Fruit fly (Drosophila melanogaster) whole organism, adult: ENCODE data around the gene CG9951.

Source experiments
- CG11617 ChIP-seq: fragments of 200-800 bp; sonication (Bioruptor generic); optimal IDR thresholded peaks from 2 replicates; lab custom pipeline; 2017; ENCODE audit warnings: mild to moderate bottlenecking, missing biosample characterization, missing genetic modification reagents, missing genetic modification characterization
- CG12768 ChIP-seq: fragments of 200-800 bp; sonication (Bioruptor generic); optimal IDR thresholded peaks from 2 replicates; lab custom pipeline; 2017; ENCODE audit warnings: missing biosample characterization, missing genetic modification characterization, mild to moderate bottlenecking, moderate library complexity, missing genetic modification reagents
- CG14711 ChIP-seq: fragments of 200-800 bp; sonication (Bioruptor generic); optimal IDR thresholded peaks from 2 replicates; lab custom pipeline; 2018; ENCODE audit warnings: missing biosample characterization, mild to moderate bottlenecking, missing genetic modification characterization, moderate library complexity
- CG1620 ChIP-seq: fragments of 200-800 bp; sonication (Bioruptor generic); optimal IDR thresholded peaks from 2 replicates; lab custom pipeline; 2016; ENCODE audit warnings: missing biosample characterization, missing genetic modification characterization
- CG33017 ChIP-seq: fragments of 200-800 bp; sonication (Bioruptor generic); optimal IDR thresholded peaks from 2 replicates; lab custom pipeline; 2018; ENCODE audit warnings: missing biosample characterization, mild to moderate bottlenecking, missing genetic modification characterization, moderate library complexity
- CG7045 ChIP-seq: fragments of 200-800 bp; sonication (Bioruptor generic); optimal IDR thresholded peaks from 2 replicates; lab custom pipeline; 2017; ENCODE audit warnings: missing biosample characterization, mild to moderate bottlenecking, missing genetic modification characterization
- CG7101 ChIP-seq: fragments of 200-800 bp; sonication (Bioruptor generic); optimal IDR thresholded peaks from 2 replicates; lab custom pipeline; 2018; ENCODE audit warnings: missing biosample characterization, mild to moderate bottlenecking, missing genetic modification characterization, moderate library complexity
- Crg-1 ChIP-seq: fragments of 200-800 bp; sonication (Bioruptor generic); optimal IDR thresholded peaks from 2 replicates; lab custom pipeline; 2016; ENCODE audit warnings: missing biosample characterization, missing genetic modification characterization
- Hr96 ChIP-seq: fragments of 200-800 bp; sonication (Bioruptor generic); optimal IDR thresholded peaks from 2 replicates; lab custom pipeline; 2016; ENCODE audit warnings: missing biosample characterization, missing genetic modification characterization
- Mnt ChIP-seq: fragments of 200-800 bp; sonication (Bioruptor generic); optimal IDR thresholded peaks from 2 replicates; lab custom pipeline; 2016; ENCODE audit warnings: missing biosample characterization, mild to moderate bottlenecking, missing genetic modification characterization
- bab1 ChIP-seq: fragments of 200-800 bp; sonication (Bioruptor generic); optimal IDR thresholded peaks from 3 replicates; lab custom pipeline; 2019; ENCODE audit warnings: missing biosample characterization, mild to moderate bottlenecking, missing genetic modification characterization, moderate library complexity
- cic ChIP-seq: fragments of 200-800 bp; sonication (Bioruptor generic); optimal IDR thresholded peaks from 2 replicates; lab custom pipeline; 2017; ENCODE audit warnings: missing biosample characterization, mild to moderate bottlenecking, missing genetic modification characterization, moderate library complexity
- cnc ChIP-seq, 2 experiments: fragments of >200 bp; optimal IDR thresholded peaks; 2 replicates each; lab custom pipeline; 2017
- kay ChIP-seq: fragments of 200-800 bp; sonication (Bioruptor generic); peaks from one replicate; lab custom pipeline; 2016; ENCODE audit warnings: missing biosample characterization, missing genetic modification characterization, borderline replicate concordance
- ovo ChIP-seq: fragments of 200-800 bp; sonication (Bioruptor generic); optimal IDR thresholded peaks from 2 replicates; lab custom pipeline; 2016; ENCODE audit warnings: missing biosample characterization, missing genetic modification characterization
- pad ChIP-seq: fragments of 200-800 bp; sonication (Bioruptor generic); optimal IDR thresholded peaks from 3 replicates; lab custom pipeline; 2017; ENCODE audit warnings: missing biosample characterization, missing genetic modification characterization, mild to moderate bottlenecking, moderate library complexity, missing genetic modification reagents
- tj ChIP-seq: fragments of 200-800 bp; sonication (Bioruptor generic); optimal IDR thresholded peaks from 3 replicates; lab custom pipeline; 2017; ENCODE audit warnings: missing biosample characterization, mild to moderate bottlenecking, missing genetic modification characterization, moderate library complexity
- toe ChIP-seq: fragments of 200-800 bp; sonication (Bioruptor generic); optimal IDR thresholded peaks from 2 replicates; lab custom pipeline; 2016; ENCODE audit warnings: missing biosample characterization, missing genetic modification characterization

CG9951 gene

DNA sequence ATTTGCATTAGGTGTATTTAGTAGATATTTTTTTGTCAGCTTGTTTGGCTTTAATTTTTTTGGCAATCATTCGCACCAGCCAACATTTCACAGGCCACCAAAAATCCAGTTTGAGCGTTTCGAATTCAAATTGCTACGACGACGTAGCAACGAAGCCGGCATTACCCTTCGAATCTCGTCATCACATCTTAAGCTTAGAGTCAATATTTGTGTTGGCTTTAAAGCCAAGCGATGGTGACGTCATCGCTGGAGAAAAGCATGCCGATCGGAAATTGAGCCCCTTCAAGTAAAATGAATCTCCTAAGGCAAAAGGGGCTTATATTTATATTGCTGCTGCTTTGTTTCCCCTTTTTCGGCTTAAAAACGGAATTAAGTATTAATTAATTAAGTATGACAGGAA, 8.7 kb downstream of the CG9951 start:
- TF ChIP-seq tj (GFP tag; lab: Kevin White, UChicago) (no peak), pad (GFP tag; lab: Kevin White, UChicago) (no peak), CG7101 (tag; lab: Kevin White, UChicago) (no peak), CG11617 (no peak), CG7045 (GFP tag; lab: Kevin White, UChicago) (no peak), Crg-1 (no peak), bab1 (GFP tag; lab: Kevin White, UChicago) (no peak)

DNA sequence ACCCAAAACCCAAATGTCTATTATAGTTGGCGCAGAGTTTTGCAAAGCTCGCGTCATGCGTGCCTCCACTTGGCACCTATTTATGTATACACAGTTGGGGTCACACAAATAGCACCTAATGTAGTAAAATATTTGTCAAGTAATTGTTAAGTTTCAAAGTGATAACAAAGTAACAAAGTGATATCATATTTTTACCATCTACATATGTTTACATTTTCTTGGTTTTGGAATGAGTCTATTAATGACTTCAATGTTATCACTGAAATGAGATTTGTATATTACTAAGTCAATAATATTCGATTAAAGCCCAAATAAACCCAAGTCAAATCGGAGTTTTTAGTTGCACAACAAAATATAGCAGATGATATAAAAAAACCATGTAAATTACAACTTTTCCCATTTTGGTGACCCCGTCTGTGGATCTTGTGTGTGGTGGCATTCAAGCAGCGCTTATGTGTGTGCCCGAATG, 9.6 kb downstream of the CG9951 start:
- TF ChIP-seq pad (GFP tag; lab: Kevin White, UChicago) (no peak), cic (no peak), toe (GFP tag; lab: Kevin White, UChicago) (no peak), Crg-1 (no peak), kay (GFP tag; lab: Kevin White, UChicago) (no peak), ovo (GFP tag; lab: Kevin White, UChicago) (no peak), bab1 (GFP tag; lab: Kevin White, UChicago) (no peak), Hr96 (GFP tag; lab: Kevin White, UChicago) (no peak), CG7045 (GFP tag; lab: Kevin White, UChicago) (no peak), tj (GFP tag; lab: Kevin White, UChicago) (no peak), CG1620 (GFP tag; lab: Kevin White, UChicago) (no peak), CG33017 (no peak), CG12768 (GFP tag; lab: Kevin White, UChicago) (no peak), CG11617 (no peak), Mnt (GFP tag; lab: Kevin White, UChicago) (no peak)

DNA sequence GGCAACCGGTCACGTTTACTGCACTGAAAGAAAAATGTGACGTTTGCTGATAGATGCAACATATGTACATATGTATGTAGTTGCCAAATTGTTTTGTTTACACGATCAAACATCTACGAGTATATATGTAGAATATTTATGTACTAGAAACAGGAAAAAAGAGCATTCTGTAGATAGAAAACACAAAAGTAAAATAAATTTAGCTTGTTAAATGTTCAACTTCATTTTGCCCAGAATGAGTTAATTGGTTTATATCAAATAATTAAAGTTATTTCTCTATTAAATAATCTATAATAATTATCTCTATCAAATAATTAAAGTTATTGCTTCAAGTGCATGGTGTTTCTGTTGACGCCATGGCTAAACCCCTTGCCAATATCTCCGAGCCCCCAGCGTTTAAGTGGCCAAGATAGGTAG, 10.2 kb downstream of the CG9951 start:
- no peak for TF ChIP-seq cic

DNA sequence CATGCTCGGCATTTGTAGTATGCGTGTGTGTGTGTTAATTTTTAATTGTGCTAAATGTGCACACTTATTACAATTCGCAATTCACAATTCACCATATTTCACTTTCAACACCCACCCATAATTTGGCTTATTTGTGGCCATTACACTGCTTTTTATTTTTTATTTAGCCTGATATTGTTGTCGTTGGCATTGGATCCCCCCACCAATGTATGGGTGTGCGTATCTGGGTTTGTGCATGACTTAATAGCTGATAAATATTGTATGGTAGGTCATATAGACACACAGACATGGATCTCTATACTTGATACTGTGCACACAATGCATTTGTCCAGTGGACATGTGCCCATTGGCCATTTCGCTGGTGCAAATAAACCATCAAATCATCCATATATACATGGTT, 10.7 kb downstream of the CG9951 start:
- TF ChIP-seq kay (GFP tag; lab: Kevin White, UChicago) (peak; percentile 81), CG14711 (no peak)

DNA sequence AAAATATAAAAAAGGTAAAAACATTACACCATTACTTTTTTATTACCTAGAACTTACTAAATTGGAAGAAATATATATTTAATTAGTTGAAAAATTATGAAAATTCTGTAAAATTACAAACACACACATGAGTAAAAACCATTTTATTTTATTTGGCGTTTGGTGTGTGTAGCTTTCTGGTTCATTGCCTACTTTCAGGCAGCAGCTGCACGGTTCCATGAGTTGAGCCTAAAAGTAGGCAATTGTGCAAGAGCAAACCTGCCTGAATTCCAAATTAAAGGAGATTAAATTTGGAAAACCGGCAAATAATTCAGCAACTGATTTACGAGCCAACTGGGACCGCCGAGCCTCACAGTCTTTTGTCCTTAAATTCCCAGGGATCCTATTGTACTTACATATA, 12.5 kb downstream of the CG9951 start:
- TF ChIP-seq cnc (optimal IDR thresholded peaks at IDR 0.05; lab: Kevin White, UChicago) (no peak), CG7101 (tag; lab: Kevin White, UChicago) (no peak), CG7045 (GFP tag; lab: Kevin White, UChicago) (no peak), pad (GFP tag; lab: Kevin White, UChicago) (no peak)

DNA sequence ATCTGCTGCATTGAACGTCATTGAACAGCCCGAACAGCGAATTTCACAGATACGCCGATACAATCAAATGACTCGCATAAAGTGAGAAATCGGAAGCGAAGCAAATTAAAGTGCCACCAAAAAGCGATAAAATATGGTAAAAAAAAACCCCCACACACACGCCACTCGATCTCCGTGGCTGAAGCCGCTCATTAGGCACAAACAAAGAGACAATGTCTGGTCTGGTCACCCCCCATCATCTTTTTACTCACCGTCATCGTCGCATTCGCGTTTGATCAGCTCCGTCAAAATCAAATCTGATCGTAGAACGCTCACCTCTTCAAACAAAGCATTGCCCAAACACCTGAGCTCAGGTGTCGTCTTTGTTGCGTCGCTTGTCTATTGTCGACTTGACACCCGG, 13.0 kb downstream of the CG9951 start:
- no peak for TF ChIP-seq CG14711
- TF ChIP-seq CG7101 (tag; lab: Kevin White, UChicago), result no peak
- TF ChIP-seq cnc (optimal IDR thresholded peaks at IDR 0.05; lab: Kevin White, UChicago), result no peak
- TF ChIP-seq toe (GFP tag; lab: Kevin White, UChicago), result no peak
- no peak for TF ChIP-seq Mnt (GFP tag; lab: Kevin White, UChicago)
- no peak for TF ChIP-seq CG11617
- TF ChIP-seq ovo (GFP tag; lab: Kevin White, UChicago), result no peak

DNA sequence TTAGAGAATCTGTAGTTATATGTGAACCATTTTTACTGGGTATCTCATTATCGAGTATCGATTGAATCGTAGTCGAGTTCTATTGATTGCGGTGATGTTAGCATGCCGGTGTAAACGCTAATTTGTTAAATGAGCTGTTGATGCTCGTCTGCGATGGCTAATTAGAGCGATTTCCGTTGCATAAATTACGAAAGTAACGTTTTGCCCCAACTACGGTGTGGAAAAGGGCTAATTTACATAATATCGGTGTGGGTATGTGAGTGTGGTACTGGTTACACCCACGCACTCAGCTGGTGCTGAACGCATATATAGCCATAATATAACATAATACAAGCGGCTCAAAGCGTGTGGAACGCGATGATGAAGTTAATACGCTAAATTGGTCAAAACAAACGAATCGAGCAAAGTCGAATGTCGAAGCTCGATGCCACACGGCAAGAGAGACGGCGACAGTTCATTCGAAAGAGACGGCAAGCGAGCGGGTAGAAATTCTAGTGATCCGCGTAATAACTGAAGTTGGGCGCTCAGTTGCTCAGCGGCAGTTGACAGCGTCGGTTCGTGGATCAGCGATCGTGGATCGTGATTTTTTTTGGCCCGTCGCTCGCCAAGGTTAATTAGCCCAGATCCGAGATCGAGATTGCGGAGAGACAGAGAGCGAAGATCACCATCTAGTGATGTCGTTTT, 14.0 kb downstream of the CG9951 start, which contains the start of gene CG32170:
TSS of gene CG32170 (plus strand) at position 525 of the 684 bp plus-strand sequence.
- TF ChIP-seq CG12768 (GFP tag; lab: Kevin White, UChicago), result no peak
- no peak for TF ChIP-seq cic

DNA sequence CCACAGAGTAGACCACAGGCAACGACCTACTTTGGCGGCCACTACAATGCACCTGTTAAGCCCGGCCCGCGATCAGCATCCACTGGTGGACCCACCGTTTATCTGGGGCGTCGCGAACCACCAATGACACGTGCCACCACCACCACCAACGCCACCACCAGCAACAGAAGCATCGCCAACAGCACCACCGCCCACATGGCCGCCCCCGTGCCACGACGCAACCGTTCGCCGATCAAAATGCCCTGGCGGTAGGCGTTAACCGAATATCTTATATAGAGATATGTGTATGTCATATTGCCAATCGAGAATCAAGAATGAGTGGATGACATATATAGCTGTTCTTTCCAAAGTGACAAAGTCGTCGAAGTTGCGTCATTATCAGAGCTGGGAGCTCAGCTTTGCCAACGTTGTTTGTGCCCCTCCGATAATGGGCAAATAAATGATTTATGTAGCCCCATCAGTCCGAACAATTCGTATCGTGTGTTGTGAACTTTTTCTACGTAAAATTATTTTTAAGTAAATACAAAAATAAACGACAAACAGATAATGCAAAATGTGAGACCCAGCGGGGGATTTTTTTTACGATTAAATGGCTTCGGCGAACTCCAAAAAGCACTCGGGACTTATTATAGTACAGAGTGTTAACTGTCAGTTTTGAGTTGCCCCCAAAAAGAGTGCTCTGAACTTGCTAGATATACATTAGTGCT, 16.0 kb downstream of the CG9951 start:
- no peak for TF ChIP-seq pad (GFP tag; lab: Kevin White, UChicago)

DNA sequence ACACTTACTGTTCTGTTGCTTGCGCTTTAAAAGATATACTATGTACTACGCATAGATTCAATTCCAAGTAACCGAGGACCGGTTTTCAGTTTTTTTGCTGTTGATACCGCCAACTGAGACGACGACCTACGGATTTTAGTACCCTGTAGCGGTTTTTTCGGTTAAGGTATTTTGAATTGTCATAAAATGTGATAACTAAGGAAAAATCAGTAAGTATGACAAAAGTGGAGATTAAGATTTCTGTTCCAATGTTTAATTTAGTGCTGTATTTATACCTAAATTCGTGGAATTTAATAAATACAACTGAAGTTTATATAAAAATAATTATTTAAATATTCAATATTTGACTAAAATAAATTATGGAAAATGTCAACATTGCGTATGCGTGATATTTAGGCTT, 18.1 kb downstream of the CG9951 start:
- TF ChIP-seq Mnt (GFP tag; lab: Kevin White, UChicago) (no peak), CG12768 (GFP tag; lab: Kevin White, UChicago) (no peak), cnc (optimal IDR thresholded peaks at IDR 0.05; lab: Kevin White, UChicago) (no peak), pad (GFP tag; lab: Kevin White, UChicago) (no peak), Hr96 (GFP tag; lab: Kevin White, UChicago) (no peak)
